Worm (Caenorhabditis elegans) whole organism, mixed stage, embryonic: ENCODE results near the gene ben-1.

Experiments
- M03D4.4 ChIP-seq: sonication (generic microtip); optimal IDR thresholded peaks from 2 replicates; lab custom pipeline; 2017; ENCODE audit warnings: mild to moderate bottlenecking, missing genetic modification characterization, missing compliant biosample characterization
- blmp-1 ChIP-seq: fragments of 150-350 bp; optimal IDR thresholded peaks from 2 replicates; lab custom pipeline; 2014; ENCODE audit warnings: missing biosample characterization, missing genetic modification characterization
- ceh-39 ChIP-seq: fragments of 150-350 bp; optimal IDR thresholded peaks from 2 replicates; lab custom pipeline; 2014; ENCODE audit warnings: missing biosample characterization, missing genetic modification characterization
- ceh-43 ChIP-seq: fragments of 200-800 bp; sonication (Bioruptor generic); optimal IDR thresholded peaks from 2 replicates; lab custom pipeline; 2018; ENCODE audit warnings: mild to moderate bottlenecking, missing genetic modification characterization, moderate library complexity, missing compliant biosample characterization
- ceh-83 ChIP-seq: fragments of 200-800 bp; sonication (Bioruptor generic); optimal IDR thresholded peaks from 2 replicates; lab custom pipeline; 2018; ENCODE audit warnings: mild to moderate bottlenecking, missing genetic modification characterization, missing compliant biosample characterization
- ces-1 ChIP-seq: fragments of 150-350 bp; optimal IDR thresholded peaks from 2 replicates; lab custom pipeline; 2014; ENCODE audit warnings: missing biosample characterization, missing genetic modification reagents, missing genetic modification characterization
- cnd-1 ChIP-seq: fragments of 200-800 bp; sonication (Bioruptor generic); optimal IDR thresholded peaks from 2 replicates; lab custom pipeline; 2018; ENCODE audit warnings: mild to moderate bottlenecking, missing genetic modification characterization, missing compliant biosample characterization
- drap-1 ChIP-seq: fragments of 200-800 bp; sonication (Bioruptor generic); optimal IDR thresholded peaks from 3 replicates; lab custom pipeline; 2018; ENCODE audit warnings: mild to moderate bottlenecking, missing genetic modification characterization, missing compliant biosample characterization
- elt-1 ChIP-seq: sonication (generic microtip); optimal IDR thresholded peaks from 2 replicates; lab custom pipeline; 2017; ENCODE audit warnings: missing genetic modification characterization, mild to moderate bottlenecking, missing compliant biosample characterization, antibody characterized with exemption, moderate library complexity, borderline replicate concordance; ENCODE audit not compliant: insufficient read depth
- elt-3 ChIP-seq: fragments of 150-350 bp; optimal IDR thresholded peaks from 2 replicates; lab custom pipeline; 2014; ENCODE audit warnings: missing biosample characterization, missing genetic modification characterization
- flh-1 ChIP-seq: fragments of 200-800 bp; sonication (Bioruptor generic); optimal IDR thresholded peaks from 2 replicates; lab custom pipeline; 2018; ENCODE audit warnings: mild to moderate bottlenecking, missing genetic modification characterization, moderate library complexity, missing compliant biosample characterization
- hlh-1 ChIP-seq: fragments of 150-350 bp; optimal IDR thresholded peaks from 2 replicates; lab custom pipeline; 2014; ENCODE audit warnings: missing biosample characterization, missing genetic modification reagents, missing genetic modification characterization
- lin-13 ChIP-seq: fragments of 150-350 bp; optimal IDR thresholded peaks from 2 replicates; lab custom pipeline; 2014; ENCODE audit warnings: missing biosample characterization, missing genetic modification characterization
- lin-32 ChIP-seq: fragments of 200-800 bp; sonication (Bioruptor generic); optimal IDR thresholded peaks from 2 replicates; lab custom pipeline; 2018; ENCODE audit warnings: mild to moderate bottlenecking, missing genetic modification characterization, missing compliant biosample characterization
- lsy-2 ChIP-seq: fragments of 150-350 bp; optimal IDR thresholded peaks from 2 replicates; lab custom pipeline; 2014; ENCODE audit warnings: missing biosample characterization, missing genetic modification characterization
- mab-5 ChIP-seq: fragments of 150-350 bp; optimal IDR thresholded peaks from 2 replicates; lab custom pipeline; 2014; ENCODE audit warnings: missing biosample characterization, missing genetic modification characterization
- mep-1 ChIP-seq: fragments of 150-350 bp; optimal IDR thresholded peaks from 2 replicates; lab custom pipeline; 2017; ENCODE audit warnings: missing biosample characterization, missing genetic modification reagents, missing genetic modification characterization, inconsistent platforms
- mls-2 ChIP-seq: sonication (generic microtip); optimal IDR thresholded peaks from 2 replicates; lab custom pipeline; 2016; ENCODE audit warnings: mild to moderate bottlenecking, missing genetic modification characterization, moderate library complexity, missing compliant biosample characterization
- nhr-12 ChIP-seq: fragments of 150-350 bp; optimal IDR thresholded peaks from 2 replicates; lab custom pipeline; 2014; ENCODE audit warnings: missing biosample characterization, missing genetic modification characterization
- nhr-2 ChIP-seq: fragments of 150-350 bp; optimal IDR thresholded peaks from 2 replicates; lab custom pipeline; 2014; ENCODE audit warnings: missing biosample characterization, missing genetic modification characterization
- nhr-237 ChIP-seq: fragments of 150-350 bp; optimal IDR thresholded peaks from 2 replicates; lab custom pipeline; 2014; ENCODE audit warnings: missing biosample characterization, missing genetic modification characterization
- nhr-76 ChIP-seq: sonication (generic microtip); optimal IDR thresholded peaks from 2 replicates; lab custom pipeline; 2017; ENCODE audit warnings: missing biosample characterization, missing genetic modification characterization
- pha-4 ChIP-seq: fragments of 150-350 bp; optimal IDR thresholded peaks from 2 replicates; lab custom pipeline; 2018; ENCODE audit warnings: missing biosample characterization, missing genetic modification reagents, missing genetic modification characterization
- sem-2 ChIP-seq: fragments of 200-800 bp; sonication (Bioruptor generic); optimal IDR thresholded peaks from 2 replicates; lab custom pipeline; 2018; ENCODE audit warnings: mild to moderate bottlenecking, missing genetic modification characterization, missing compliant biosample characterization
- snpc-4 ChIP-seq: fragments of 150-350 bp; optimal IDR thresholded peaks from 2 replicates; lab custom pipeline; 2014; ENCODE audit warnings: missing biosample characterization, missing genetic modification characterization
- sptf-1 ChIP-seq: sonication (generic microtip); optimal IDR thresholded peaks from 2 replicates; lab custom pipeline; 2017; ENCODE audit warnings: mild to moderate bottlenecking, missing genetic modification characterization, moderate library complexity, missing compliant biosample characterization
- tbx-8 ChIP-seq: fragments of 200-800 bp; sonication (Bioruptor generic); optimal IDR thresholded peaks from 2 replicates; lab custom pipeline; 2018; ENCODE audit warnings: mild to moderate bottlenecking, missing genetic modification characterization, moderate library complexity, missing compliant biosample characterization
- unc-120 ChIP-seq: sonication (generic microtip); optimal IDR thresholded peaks from 2 replicates; lab custom pipeline; 2017; ENCODE audit warnings: missing genetic modification characterization, missing compliant biosample characterization; ENCODE audit not compliant: poor library complexity, severe bottlenecking
- unc-62 ChIP-seq: fragments of 150-350 bp; optimal IDR thresholded peaks from 2 replicates; lab custom pipeline; 2014; ENCODE audit warnings: missing biosample characterization, missing genetic modification reagents, missing genetic modification characterization
- zip-8 ChIP-seq: fragments of 150-350 bp; optimal IDR thresholded peaks from 2 replicates; lab custom pipeline; 2014; ENCODE audit warnings: missing biosample characterization, missing genetic modification characterization
- ztf-11 ChIP-seq: fragments of 150-350 bp; optimal IDR thresholded peaks from 2 replicates; lab custom pipeline; 2014; ENCODE audit warnings: missing biosample characterization, missing genetic modification characterization

Gene ben-1

ce11 chrIII:3542105-3542504 is 666 bp upstream of the ben-1 start:
- TF ChIP-seq mls-2 (tag; lab: Kevin White, UChicago): no peak
- TF ChIP-seq M03D4.4 (tag; lab: Kevin White, UChicago): no peak
- TF ChIP-seq nhr-2 (tag; lab: Kevin White, UChicago): no peak
- TF ChIP-seq ces-1: peak; percentile 89

- TF ChIP-seq unc-62 (GFP tag; lab: Kevin White, UChicago): no peak
- TF ChIP-seq hlh-1 (tag; lab: Kevin White, UChicago): no peak
- TF ChIP-seq zip-8: peak; percentile 92
- TF ChIP-seq lin-32: no peak
These were observed 346 bp downstream of the ben-1 start for ce11 chrIII:3541093-3541492.

- peak; percentile 10 for TF ChIP-seq nhr-2 (tag; lab: Kevin White, UChicago)
- TF ChIP-seq mep-1 (tag; lab: Kevin White, UChicago): peak; percentile 6
- peak; percentile 56 for TF ChIP-seq nhr-237 (tag; lab: Kevin White, UChicago)
- TF ChIP-seq hlh-1 (tag; lab: Kevin White, UChicago): no peak
- TF ChIP-seq sptf-1 (tag; lab: Kevin White, UChicago): peak; percentile 52
- TF ChIP-seq tbx-8: peak; percentile 56
- TF ChIP-seq lsy-2 (tag; lab: Kevin White, UChicago): peak; percentile 64
- peak; percentile 22 for TF ChIP-seq ceh-39 (tag; lab: Kevin White, UChicago)
- TF ChIP-seq ceh-83 (GFP tag; lab: Kevin White, UChicago): no peak
- TF ChIP-seq ceh-43 (GFP tag; lab: Kevin White, UChicago): no peak
- TF ChIP-seq nhr-12: no peak
- TF ChIP-seq nhr-76 (tag; lab: Kevin White, UChicago): no peak
These were observed 1.0 kb downstream of the ben-1 start for ce11 chrIII:3540424-3540823.

ce11 chrIII:3539499-3539898 is 1.9 kb downstream of the ben-1 start:
- TF ChIP-seq mls-2 (tag; lab: Kevin White, UChicago) (no peak), M03D4.4 (tag; lab: Kevin White, UChicago) (no peak), ztf-11 (tag; lab: Kevin White, UChicago) (no peak), lin-13 (tag; lab: Kevin White, UChicago) (no peak), unc-120 (tag; lab: Kevin White, UChicago) (no peak), nhr-76 (tag; lab: Kevin White, UChicago) (no peak), lin-32 (no peak), hlh-1 (tag; lab: Kevin White, UChicago) (no peak), elt-1 (tag; lab: Kevin White, UChicago) (no peak), pha-4 (no peak), lsy-2 (tag; lab: Kevin White, UChicago) (no peak), cnd-1 (no peak), drap-1 (GFP tag; lab: Kevin White, UChicago) (no peak), blmp-1 (tag; lab: Kevin White, UChicago) (no peak), elt-3 (no peak), sptf-1 (tag; lab: Kevin White, UChicago) (no peak), nhr-2 (tag; lab: Kevin White, UChicago) (no peak), zip-8 (no peak), sem-2 (GFP tag; lab: Kevin White, UChicago) (no peak)

- TF ChIP-seq unc-62 (GFP tag; lab: Kevin White, UChicago) (no peak), lin-32 (no peak), sptf-1 (tag; lab: Kevin White, UChicago) (no peak), elt-3 (no peak), lsy-2 (tag; lab: Kevin White, UChicago) (no peak), nhr-76 (tag; lab: Kevin White, UChicago) (no peak), hlh-1 (tag; lab: Kevin White, UChicago) (no peak), mls-2 (tag; lab: Kevin White, UChicago) (no peak), mab-5 (tag; lab: Kevin White, UChicago) (no peak), M03D4.4 (tag; lab: Kevin White, UChicago) (no peak)
These were observed 4.0 kb downstream of the ben-1 start, which contains the start of gene cfap-20 for ce11 chrIII:3537401-3537800. TSS of gene cfap-20 (minus strand) at chrIII:3537501.

- TF ChIP-seq zip-8: no peak
- no peak for TF ChIP-seq elt-3
- no peak for TF ChIP-seq hlh-1 (tag; lab: Kevin White, UChicago)
- TF ChIP-seq nhr-237 (tag; lab: Kevin White, UChicago): no peak
- TF ChIP-seq mep-1 (tag; lab: Kevin White, UChicago): no peak
- TF ChIP-seq cnd-1: no peak
- no peak for TF ChIP-seq M03D4.4 (tag; lab: Kevin White, UChicago)
- TF ChIP-seq ceh-39 (tag; lab: Kevin White, UChicago): no peak
- TF ChIP-seq snpc-4: no peak
- TF ChIP-seq mls-2 (tag; lab: Kevin White, UChicago): no peak
- no peak for TF ChIP-seq flh-1 (GFP tag; lab: Kevin White, UChicago)
These were observed 7.3 kb downstream of the ben-1 start for ce11 chrIII:3534185-3534584.
